Fruit fly (Drosophila melanogaster): ENCODE measurements around the gene CCT2.

The CCT2 gene

dm6 chrX:9061299-9061698 lies 28.0 kb upstream of the CCT2 start (continued):
- TF ChIP-seq Met (GFP tag; optimal IDR thresholded peaks at IDR 0.05) = peak; percentile 34
- no peak for TF ChIP-seq CG1621 (tag; optimal IDR thresholded peaks at IDR 0.05)
- peak; percentile 37 for TF ChIP-seq CG11762 (GFP tag; optimal IDR thresholded peaks at IDR 0.05; ENCODE audit: insufficient read depth)
- TF ChIP-seq CG10631 (GFP tag; optimal IDR thresholded peaks at IDR 0.05) = peak; percentile 21
- TF ChIP-seq OdsH (GFP tag; optimal IDR thresholded peaks at IDR 0.05) = peak; percentile 45
- peak; percentile 17 for TF ChIP-seq Smox (GFP tag; optimal IDR thresholded peaks at IDR 0.05)
- TF ChIP-seq CG34406 (GFP tag; optimal IDR thresholded peaks at IDR 0.05) = peak; percentile 13
- no peak for TF ChIP-seq Sox15 (GFP tag; optimal IDR thresholded peaks at IDR 0.05)
- TF ChIP-seq CG31627 (GFP tag; optimal IDR thresholded peaks at IDR 0.05) = peak; percentile 14
- peak; percentile 37 for TF ChIP-seq CG10669 (GFP tag; optimal IDR thresholded peaks at IDR 0.05)
- TF ChIP-seq Hr38 (GFP tag; optimal IDR thresholded peaks at IDR 0.05) = no peak
- no peak for TF ChIP-seq fkh (GFP tag; optimal IDR thresholded peaks at IDR 0.05)

DNA sequence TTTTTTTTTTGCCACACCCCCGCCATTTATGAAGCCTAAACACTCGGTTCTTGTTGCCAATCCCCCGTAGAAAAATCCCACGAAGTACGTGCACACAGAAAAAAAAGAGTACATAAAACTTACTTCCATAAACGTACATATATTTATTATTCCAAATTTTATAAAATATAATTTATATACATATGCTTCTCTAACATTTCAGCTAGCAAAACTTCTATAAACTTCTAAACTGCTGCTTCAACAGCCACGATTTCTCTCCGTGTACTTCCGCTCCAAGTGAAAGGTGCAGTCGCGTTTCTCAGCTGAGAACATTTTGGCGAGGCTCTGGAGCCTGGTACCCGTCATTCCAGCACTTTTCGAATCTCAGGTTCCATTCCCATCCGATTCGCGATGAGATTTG lies 26.6 kb upstream of the CCT2 start:
- TF ChIP-seq lz (GFP tag; optimal IDR thresholded peaks at IDR 0.05) = peak; percentile 39
- peak; percentile 90 for TF ChIP-seq Eip78C (GFP tag)
- peak; percentile 50 for TF ChIP-seq Sox102F (GFP tag; optimal IDR thresholded peaks at IDR 0.05)
- TF ChIP-seq CG4318 (GFP tag; optimal IDR thresholded peaks at IDR 0.05) = peak; percentile 5
- peak; percentile 79 for TF ChIP-seq CG6163 (GFP tag; IDR thresholded peaks at IDR 0.05)
- peak; percentile 20 for TF ChIP-seq cyc (GFP tag; optimal IDR thresholded peaks at IDR 0.05)
- peak; percentile 20 for TF ChIP-seq topi (GFP tag; optimal IDR thresholded peaks at IDR 0.05)
- peak; percentile 48 for TF ChIP-seq net (GFP tag; optimal IDR thresholded peaks at IDR 0.05)
- TF ChIP-seq acj6 (GFP tag; optimal IDR thresholded peaks at IDR 0.05) = peak; percentile 59
- TF ChIP-seq Sox15 (GFP tag; optimal IDR thresholded peaks at IDR 0.05) = peak; percentile 36
- peak; percentile 21 for TF ChIP-seq fd59A (GFP tag; optimal IDR thresholded peaks at IDR 0.05)
- TF ChIP-seq Blimp-1 (GFP tag; optimal IDR thresholded peaks at IDR 0.05) = peak; percentile 10
- peak; percentile 53 for TF ChIP-seq CG34406 (GFP tag; optimal IDR thresholded peaks at IDR 0.05)
- TF ChIP-seq pdm3 (GFP tag; optimal IDR thresholded peaks at IDR 0.05) = peak; percentile 8
- TF ChIP-seq OdsH (GFP tag; optimal IDR thresholded peaks at IDR 0.05) = peak; percentile 63
- TF ChIP-seq eg (GFP tag; IDR thresholded peaks at IDR 0.05) = peak; percentile 65
- peak; percentile 20 for TF ChIP-seq Sox14 (GFP tag; optimal IDR thresholded peaks at IDR 0.05)
- peak; percentile 74 for TF ChIP-seq CG15336 (GFP tag; IDR thresholded peaks at IDR 0.05)
- TF ChIP-seq Eip75B (GFP tag; optimal IDR thresholded peaks at IDR 0.05) = peak; percentile 26
- peak; percentile 53 for TF ChIP-seq CG11294 (GFP tag; IDR thresholded peaks at IDR 0.05)
- peak; percentile 55 for TF ChIP-seq CG3032 (tag; optimal IDR thresholded peaks at IDR 0.05)
- no peak for TF ChIP-seq Hr38 (GFP tag; optimal IDR thresholded peaks at IDR 0.05)
- no peak for TF ChIP-seq CG6854 (GFP tag; optimal IDR thresholded peaks at IDR 0.05)
- no peak for TF ChIP-seq CG8319 (GFP tag; optimal IDR thresholded peaks at IDR 0.05)
- peak; percentile 23 for TF ChIP-seq Ets21C (GFP tag; optimal IDR thresholded peaks at IDR 0.05)
- peak; percentile 35 for TF ChIP-seq Hr39 (GFP tag; optimal IDR thresholded peaks at IDR 0.05)
- TF ChIP-seq fkh (GFP tag; optimal IDR thresholded peaks at IDR 0.05) = no peak
- TF ChIP-seq CG7368 (GFP tag; optimal IDR thresholded peaks at IDR 0.05) = no peak
- peak; percentile 21 for TF ChIP-seq Hr4 (GFP tag; optimal IDR thresholded peaks at IDR 0.05)
- peak; percentile 43 for TF ChIP-seq vri (GFP tag; optimal IDR thresholded peaks at IDR 0.05)
- TF ChIP-seq CG6276 (GFP tag; optimal IDR thresholded peaks at IDR 0.05) = no peak
- peak; percentile 86 for TF ChIP-seq svp (GFP tag)
- no peak for TF ChIP-seq CG11902 (GFP tag; optimal IDR thresholded peaks at IDR 0.05)
- no peak for TF ChIP-seq CG1621 (tag; optimal IDR thresholded peaks at IDR 0.05)
- peak; percentile 59 for TF ChIP-seq CG32006 (GFP tag; optimal IDR thresholded peaks at IDR 0.05)
- no peak for TF ChIP-seq Eip93F (GFP tag; optimal IDR thresholded peaks at IDR 0.05)
- no peak for TF ChIP-seq fd85E (GFP tag; optimal IDR thresholded peaks at IDR 0.05)
- TF ChIP-seq CG8119 (GFP tag; IDR thresholded peaks at IDR 0.05) = peak; percentile 76
- TF ChIP-seq Ets96B (tag; optimal IDR thresholded peaks at IDR 0.05) = peak; percentile 27
- peak; percentile 20 for TF ChIP-seq spab (GFP tag; optimal IDR thresholded peaks at IDR 0.05)
- no peak for TF ChIP-seq dac (GFP tag; optimal IDR thresholded peaks at IDR 0.05)
- TF ChIP-seq esn (GFP tag; optimal IDR thresholded peaks at IDR 0.05) = peak; percentile 54
- peak; percentile 41 for TF ChIP-seq CG10669 (GFP tag; optimal IDR thresholded peaks at IDR 0.05)
- TF ChIP-seq CG16779 (tag; optimal IDR thresholded peaks at IDR 0.05) = no peak
- no peak for TF ChIP-seq CG11762 (GFP tag; optimal IDR thresholded peaks at IDR 0.05; ENCODE audit: insufficient read depth)
- no peak for TF ChIP-seq Lpt (GFP tag; optimal IDR thresholded peaks at IDR 0.05)
